Worm (Caenorhabditis elegans): ENCODE results near the gene wago-5.

DNA sequence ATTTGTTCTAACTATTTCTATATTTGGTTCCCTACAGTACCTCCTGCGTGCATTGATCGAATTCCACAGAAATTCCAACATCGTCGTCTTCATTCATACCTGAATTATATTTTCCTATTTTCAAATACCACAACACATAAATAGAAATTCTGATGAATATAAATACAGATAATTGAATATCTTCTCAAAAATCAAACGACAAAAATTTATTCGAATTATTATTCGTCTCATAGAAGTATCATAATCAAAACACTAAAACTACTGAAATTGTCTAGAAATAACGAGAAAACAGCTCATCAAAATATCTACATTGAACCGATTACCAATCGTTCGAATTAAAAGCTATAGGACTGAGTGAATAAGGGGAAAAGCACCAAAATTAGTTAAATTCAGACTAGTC, 17.9 kb upstream of the wago-5 start, which contains the start of gene gtap-1:
- TF ChIP-seq F44E2.7 (GFP tag; IDR thresholded peaks at IDR 0.05) (no peak), unc-130 (GFP tag; optimal IDR thresholded peaks at IDR 0.05) (no peak), ceh-82 (tag; optimal IDR thresholded peaks at IDR 0.05) (no peak), dpl-1 (GFP tag; optimal IDR thresholded peaks at IDR 0.05) (no peak), T26A8.4 (GFP tag; IDR thresholded peaks at IDR 0.05) (no peak), gei-8 (GFP tag; optimal IDR thresholded peaks at IDR 0.05) (no peak), mdl-1 (tag; optimal IDR thresholded peaks at IDR 0.05) (no peak), F49E8.2 (tag; optimal IDR thresholded peaks at IDR 0.05; ENCODE audit: borderline replicate concordance) (no peak), nhr-6 (tag; optimal IDR thresholded peaks at IDR 0.05) (no peak), unc-39 (tag; optimal IDR thresholded peaks at IDR 0.05) (no peak), egl-27 (tag; optimal IDR thresholded peaks at IDR 0.05) (no peak), ama-1 (optimal IDR thresholded peaks at IDR 0.05) (no peak), lin-29 (GFP tag; IDR thresholded peaks at IDR 0.05) (no peak), nhr-237 (tag; optimal IDR thresholded peaks at IDR 0.05) (no peak)

Data from whole organism, L4 larva.